Worm (Caenorhabditis elegans) whole organism, late embryonic: ENCODE data around the gene arrd-9.

ENCODE experiments used
- ceh-31 ChIP-seq: sonication (generic microtip); optimal IDR thresholded peaks from 2 replicates; lab custom pipeline; 2016; ENCODE audit warnings: missing genetic modification characterization, missing compliant biosample characterization
- che-1 ChIP-seq: sonication (generic microtip); optimal IDR thresholded peaks from 2 replicates; lab custom pipeline; 2016; ENCODE audit warnings: mild to moderate bottlenecking, missing genetic modification characterization, missing compliant biosample characterization
- ets-4 ChIP-seq: sonication (generic microtip); optimal IDR thresholded peaks from 2 replicates; lab custom pipeline; 2016; ENCODE audit warnings: missing genetic modification characterization, missing compliant biosample characterization
- eyg-1 ChIP-seq: sonication (generic microtip); optimal IDR thresholded peaks from 2 replicates; lab custom pipeline; 2016; ENCODE audit warnings: missing genotype, missing genetic modification characterization, missing compliant biosample characterization
- fkh-10 ChIP-seq: fragments of 150-350 bp; optimal IDR thresholded peaks from 2 replicates; lab custom pipeline; 2014; ENCODE audit warnings: missing biosample characterization, missing genetic modification reagents, missing genetic modification characterization
- hlh-15 ChIP-seq: sonication (generic microtip); optimal IDR thresholded peaks from 2 replicates; lab custom pipeline; 2016; ENCODE audit warnings: missing genetic modification characterization, missing compliant biosample characterization
- hlh-30 ChIP-seq: sonication (generic microtip); optimal IDR thresholded peaks from 2 replicates; lab custom pipeline; 2017; ENCODE audit warnings: antibody characterized with exemption, missing genetic modification characterization, missing compliant biosample characterization; ENCODE audit not compliant: insufficient read depth
- lim-6 ChIP-seq: sonication (generic microtip); optimal IDR thresholded peaks from 2 replicates; lab custom pipeline; 2016; ENCODE audit warnings: missing genetic modification characterization, missing compliant biosample characterization
- pag-3 ChIP-seq: sonication (generic microtip); optimal IDR thresholded peaks from 2 replicates; lab custom pipeline; 2016; ENCODE audit warnings: missing compliant biosample characterization, missing genetic modification characterization, borderline replicate concordance
- pha-4 ChIP-seq: fragments of 150-350 bp; optimal IDR thresholded peaks from 2 replicates; lab custom pipeline; 2018; ENCODE audit warnings: missing biosample characterization, missing genetic modification reagents, missing genetic modification characterization
- pqm-1 ChIP-seq: sonication (generic microtip); optimal IDR thresholded peaks from 2 replicates; lab custom pipeline; 2016; ENCODE audit warnings: missing genetic modification characterization, missing compliant biosample characterization

- no peak for TF ChIP-seq che-1 (tag; lab: Kevin White, UChicago)
- TF ChIP-seq ets-4 (tag; lab: Kevin White, UChicago), result no peak
- TF ChIP-seq ceh-31 (tag; lab: Kevin White, UChicago), result no peak
- TF ChIP-seq eyg-1 (tag; lab: Kevin White, UChicago), result no peak
- TF ChIP-seq lim-6 (tag; lab: Kevin White, UChicago), result no peak
- TF ChIP-seq hlh-30 (tag; lab: Kevin White, UChicago), result no peak
- no peak for TF ChIP-seq fkh-10 (GFP tag; lab: Kevin White, UChicago)
- no peak for TF ChIP-seq hlh-15 (tag; lab: Kevin White, UChicago)
- TF ChIP-seq pha-4 (tag; lab: Kevin White, UChicago), result no peak
- TF ChIP-seq pag-3 (tag; lab: Kevin White, UChicago), result no peak
- TF ChIP-seq pqm-1 (tag; lab: Kevin White, UChicago), result no peak
Measured at ce11 chrII:12491936-12492335, 11.2 kb upstream of the arrd-9 start, which contains the start of gene srz-6.
